Worm (Caenorhabditis elegans) whole organism, mixed stage, embryonic: ENCODE results near the gene lgc-32.

ENCODE experiments used
- M03D4.4 ChIP-seq: sonication (generic microtip); optimal IDR thresholded peaks from 2 replicates; lab custom pipeline; 2017; ENCODE audit warnings: mild to moderate bottlenecking, missing genetic modification characterization, missing compliant biosample characterization
- bed-3 ChIP-seq: fragments of 200-800 bp; sonication (Bioruptor generic); optimal IDR thresholded peaks from 3 replicates; lab custom pipeline; 2018; ENCODE audit warnings: mild to moderate bottlenecking, missing genetic modification characterization, moderate library complexity, missing compliant biosample characterization
- blmp-1 ChIP-seq: fragments of 150-350 bp; optimal IDR thresholded peaks from 2 replicates; lab custom pipeline; 2014; ENCODE audit warnings: missing biosample characterization, missing genetic modification characterization
- ceh-43 ChIP-seq: fragments of 200-800 bp; sonication (Bioruptor generic); optimal IDR thresholded peaks from 2 replicates; lab custom pipeline; 2018; ENCODE audit warnings: mild to moderate bottlenecking, missing genetic modification characterization, moderate library complexity, missing compliant biosample characterization
- ceh-83 ChIP-seq: fragments of 200-800 bp; sonication (Bioruptor generic); optimal IDR thresholded peaks from 2 replicates; lab custom pipeline; 2018; ENCODE audit warnings: mild to moderate bottlenecking, missing genetic modification characterization, missing compliant biosample characterization
- ces-1 ChIP-seq: fragments of 150-350 bp; optimal IDR thresholded peaks from 2 replicates; lab custom pipeline; 2014; ENCODE audit warnings: missing biosample characterization, missing genetic modification reagents, missing genetic modification characterization
- cnd-1 ChIP-seq: fragments of 200-800 bp; sonication (Bioruptor generic); optimal IDR thresholded peaks from 2 replicates; lab custom pipeline; 2018; ENCODE audit warnings: mild to moderate bottlenecking, missing genetic modification characterization, missing compliant biosample characterization
- drap-1 ChIP-seq: fragments of 200-800 bp; sonication (Bioruptor generic); optimal IDR thresholded peaks from 3 replicates; lab custom pipeline; 2018; ENCODE audit warnings: mild to moderate bottlenecking, missing genetic modification characterization, missing compliant biosample characterization
- elt-1 ChIP-seq: sonication (generic microtip); optimal IDR thresholded peaks from 2 replicates; lab custom pipeline; 2017; ENCODE audit warnings: missing genetic modification characterization, mild to moderate bottlenecking, missing compliant biosample characterization, antibody characterized with exemption, moderate library complexity, borderline replicate concordance; ENCODE audit not compliant: insufficient read depth
- elt-3 ChIP-seq: fragments of 150-350 bp; optimal IDR thresholded peaks from 2 replicates; lab custom pipeline; 2014; ENCODE audit warnings: missing biosample characterization, missing genetic modification characterization
- flh-1 ChIP-seq: fragments of 200-800 bp; sonication (Bioruptor generic); optimal IDR thresholded peaks from 2 replicates; lab custom pipeline; 2018; ENCODE audit warnings: mild to moderate bottlenecking, missing genetic modification characterization, moderate library complexity, missing compliant biosample characterization
- ham-2 ChIP-seq: fragments of 200-800 bp; sonication (Bioruptor generic); optimal IDR thresholded peaks from 2 replicates; lab custom pipeline; 2018; ENCODE audit warnings: mild to moderate bottlenecking, missing genetic modification characterization, missing compliant biosample characterization
- hlh-1 ChIP-seq: fragments of 150-350 bp; optimal IDR thresholded peaks from 2 replicates; lab custom pipeline; 2014; ENCODE audit warnings: missing biosample characterization, missing genetic modification reagents, missing genetic modification characterization
- lin-13 ChIP-seq: fragments of 150-350 bp; optimal IDR thresholded peaks from 2 replicates; lab custom pipeline; 2014; ENCODE audit warnings: missing biosample characterization, missing genetic modification characterization
- lin-32 ChIP-seq: fragments of 200-800 bp; sonication (Bioruptor generic); optimal IDR thresholded peaks from 2 replicates; lab custom pipeline; 2018; ENCODE audit warnings: mild to moderate bottlenecking, missing genetic modification characterization, missing compliant biosample characterization
- lsy-2 ChIP-seq: fragments of 150-350 bp; optimal IDR thresholded peaks from 2 replicates; lab custom pipeline; 2014; ENCODE audit warnings: missing biosample characterization, missing genetic modification characterization
- mab-5 ChIP-seq: fragments of 150-350 bp; optimal IDR thresholded peaks from 2 replicates; lab custom pipeline; 2014; ENCODE audit warnings: missing biosample characterization, missing genetic modification characterization
- mep-1 ChIP-seq: fragments of 150-350 bp; optimal IDR thresholded peaks from 2 replicates; lab custom pipeline; 2017; ENCODE audit warnings: missing biosample characterization, missing genetic modification reagents, missing genetic modification characterization, inconsistent platforms
- mls-2 ChIP-seq: sonication (generic microtip); optimal IDR thresholded peaks from 2 replicates; lab custom pipeline; 2016; ENCODE audit warnings: mild to moderate bottlenecking, missing genetic modification characterization, moderate library complexity, missing compliant biosample characterization
- nhr-12 ChIP-seq: fragments of 150-350 bp; optimal IDR thresholded peaks from 2 replicates; lab custom pipeline; 2014; ENCODE audit warnings: missing biosample characterization, missing genetic modification characterization
- nhr-2 ChIP-seq: fragments of 150-350 bp; optimal IDR thresholded peaks from 2 replicates; lab custom pipeline; 2014; ENCODE audit warnings: missing biosample characterization, missing genetic modification characterization
- nhr-237 ChIP-seq: fragments of 150-350 bp; optimal IDR thresholded peaks from 2 replicates; lab custom pipeline; 2014; ENCODE audit warnings: missing biosample characterization, missing genetic modification characterization
- nhr-28 ChIP-seq: fragments of 150-350 bp; optimal IDR thresholded peaks from 2 replicates; lab custom pipeline; 2014; ENCODE audit warnings: missing biosample characterization, missing genetic modification characterization
- nhr-76 ChIP-seq: sonication (generic microtip); optimal IDR thresholded peaks from 2 replicates; lab custom pipeline; 2017; ENCODE audit warnings: missing biosample characterization, missing genetic modification characterization
- pha-4 ChIP-seq: fragments of 150-350 bp; optimal IDR thresholded peaks from 2 replicates; lab custom pipeline; 2018; ENCODE audit warnings: missing biosample characterization, missing genetic modification reagents, missing genetic modification characterization
- sem-2 ChIP-seq: fragments of 200-800 bp; sonication (Bioruptor generic); optimal IDR thresholded peaks from 2 replicates; lab custom pipeline; 2018; ENCODE audit warnings: mild to moderate bottlenecking, missing genetic modification characterization, missing compliant biosample characterization
- snpc-4 ChIP-seq: fragments of 150-350 bp; optimal IDR thresholded peaks from 2 replicates; lab custom pipeline; 2014; ENCODE audit warnings: missing biosample characterization, missing genetic modification characterization
- sptf-1 ChIP-seq: sonication (generic microtip); optimal IDR thresholded peaks from 2 replicates; lab custom pipeline; 2017; ENCODE audit warnings: mild to moderate bottlenecking, missing genetic modification characterization, moderate library complexity, missing compliant biosample characterization
- tbx-8 ChIP-seq: fragments of 200-800 bp; sonication (Bioruptor generic); optimal IDR thresholded peaks from 2 replicates; lab custom pipeline; 2018; ENCODE audit warnings: mild to moderate bottlenecking, missing genetic modification characterization, moderate library complexity, missing compliant biosample characterization
- unc-39 ChIP-seq: fragments of 150-350 bp; optimal IDR thresholded peaks from 2 replicates; lab custom pipeline; 2014; ENCODE audit warnings: missing biosample characterization, missing genetic modification characterization
- unc-62 ChIP-seq: fragments of 150-350 bp; optimal IDR thresholded peaks from 2 replicates; lab custom pipeline; 2014; ENCODE audit warnings: missing biosample characterization, missing genetic modification reagents, missing genetic modification characterization
- zip-8 ChIP-seq: fragments of 150-350 bp; optimal IDR thresholded peaks from 2 replicates; lab custom pipeline; 2014; ENCODE audit warnings: missing biosample characterization, missing genetic modification characterization
- ztf-11 ChIP-seq: fragments of 150-350 bp; optimal IDR thresholded peaks from 2 replicates; lab custom pipeline; 2014; ENCODE audit warnings: missing biosample characterization, missing genetic modification characterization

Gene lgc-32

ce11 chrX:661727-662330, 10.1 kb upstream of the lgc-32 start, which contains the start of gene rund-1:
TSS of gene rund-1 (minus strand) at chrX:661777.
- TF ChIP-seq flh-1 (no peak), lin-13 (tag; lab: Kevin White, UChicago) (no peak), sptf-1 (no peak), nhr-2 (no peak), tbx-8 (no peak), mep-1 (tag; lab: Kevin White, UChicago) (no peak), blmp-1 (tag; lab: Kevin White, UChicago) (no peak), sem-2 (GFP tag; lab: Kevin White, UChicago) (no peak), ces-1 (GFP tag; lab: Kevin White, UChicago) (peak; percentile 22)

- no peak for TF ChIP-seq ham-2
- TF ChIP-seq tbx-8: no peak
- TF ChIP-seq M03D4.4 (tag; lab: Kevin White, UChicago): no peak
- TF ChIP-seq hlh-1 (tag; lab: Kevin White, UChicago): no peak
- no peak for TF ChIP-seq pha-4 (tag; lab: Kevin White, UChicago)
- TF ChIP-seq ztf-11: no peak
- no peak for TF ChIP-seq mls-2 (tag; lab: Kevin White, UChicago)
- TF ChIP-seq elt-3 (tag; lab: Kevin White, UChicago): no peak
- TF ChIP-seq unc-39: no peak
- TF ChIP-seq nhr-237: no peak
- TF ChIP-seq cnd-1 (tag; lab: Kevin White, UChicago): no peak
- TF ChIP-seq nhr-2: no peak
- TF ChIP-seq lin-32: no peak
- no peak for TF ChIP-seq elt-1
- TF ChIP-seq nhr-28 (tag; lab: Kevin White, UChicago): no peak
- no peak for TF ChIP-seq unc-62 (GFP tag; lab: Kevin White, UChicago)
- TF ChIP-seq mab-5 (tag; lab: Kevin White, UChicago): no peak
- TF ChIP-seq snpc-4 (tag; lab: Kevin White, UChicago): no peak
- no peak for TF ChIP-seq nhr-12
- no peak for TF ChIP-seq sem-2 (GFP tag; lab: Kevin White, UChicago)
Measured at ce11 chrX:666125-666524, 5.8 kb upstream of the lgc-32 start, which contains the start of gene T19D7.5. TSS of gene T19D7.5 (minus strand) at chrX:666225.

DNA sequence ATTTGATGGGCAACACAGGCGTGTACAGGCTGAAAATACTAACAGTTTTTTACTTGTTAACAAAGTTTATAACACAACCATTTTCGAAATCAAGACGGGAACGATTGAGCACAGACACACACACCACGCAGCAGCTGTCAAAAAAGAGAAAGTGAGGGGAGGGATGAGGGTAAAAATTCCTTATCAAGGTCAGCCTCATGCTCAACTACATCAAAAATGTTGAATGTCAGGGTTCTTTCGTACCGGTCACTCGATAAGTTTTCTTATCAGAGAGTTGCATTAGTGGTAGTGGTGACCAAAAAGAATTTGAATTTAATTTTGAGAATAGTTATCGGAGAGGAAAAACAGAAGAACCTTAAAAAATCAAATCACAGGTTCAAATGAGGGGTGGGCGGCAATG, 1.3 kb upstream of the lgc-32 start, which contains the start of gene T19D7.6:
Gene T19D7.6, minus strand, starts transcription at position 198 of the 400 bp plus-strand sequence.
- TF ChIP-seq ham-2 (no peak), sptf-1 (no peak), pha-4 (tag; lab: Kevin White, UChicago) (no peak), lin-13 (tag; lab: Kevin White, UChicago) (no peak), bed-3 (GFP tag; lab: Kevin White, UChicago) (no peak), ztf-11 (no peak), nhr-76 (no peak), mep-1 (tag; lab: Kevin White, UChicago) (no peak), ceh-43 (GFP tag; lab: Kevin White, UChicago) (no peak), nhr-237 (no peak)
- TF ChIP-seq, all 35 proteins: peak for 0

- TF ChIP-seq mls-2 (tag; lab: Kevin White, UChicago): no peak
- no peak for TF ChIP-seq nhr-12
- TF ChIP-seq ceh-43 (GFP tag; lab: Kevin White, UChicago): no peak
- no peak for TF ChIP-seq ces-1 (GFP tag; lab: Kevin White, UChicago)
- no peak for TF ChIP-seq bed-3 (GFP tag; lab: Kevin White, UChicago)
- TF ChIP-seq sptf-1: no peak
- TF ChIP-seq nhr-2: no peak
- TF ChIP-seq unc-39: no peak
- no peak for TF ChIP-seq nhr-76
- no peak for TF ChIP-seq blmp-1 (tag; lab: Kevin White, UChicago)
- no peak for TF ChIP-seq ceh-83 (GFP tag; lab: Kevin White, UChicago)
- TF ChIP-seq ztf-11: no peak
- no peak for TF ChIP-seq zip-8
- TF ChIP-seq drap-1 (GFP tag; lab: Kevin White, UChicago): no peak
- no peak for TF ChIP-seq pha-4 (tag; lab: Kevin White, UChicago)
- no peak for TF ChIP-seq lin-13 (tag; lab: Kevin White, UChicago)
Measured at ce11 chrX:680920-681319, 9.0 kb downstream of the lgc-32 start, which contains the start of gene T19D7.7. TSS of gene T19D7.7 (minus strand) at chrX:681020.

DNA sequence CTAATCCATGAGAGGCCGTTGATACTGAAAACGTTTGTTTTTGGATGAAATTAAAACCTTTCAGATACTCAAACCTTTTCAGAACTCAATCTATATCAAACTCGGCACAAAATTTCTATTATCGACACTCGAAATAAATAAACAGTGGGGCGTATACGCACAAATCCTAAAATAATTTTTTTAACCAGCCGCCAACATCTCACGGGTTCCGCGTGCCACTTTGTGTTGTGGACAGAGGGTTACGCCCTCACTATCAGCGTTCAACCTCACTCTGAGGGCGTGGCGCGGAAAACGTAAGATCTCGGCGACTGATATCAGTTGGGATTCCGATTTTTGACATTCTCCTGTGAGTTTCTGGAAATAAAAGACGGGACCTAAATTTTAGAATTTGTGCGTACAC, 9.5 kb downstream of the lgc-32 start:
- TF ChIP-seq lsy-2 (tag; lab: Kevin White, UChicago) (no peak), ceh-83 (GFP tag; lab: Kevin White, UChicago) (no peak), pha-4 (tag; lab: Kevin White, UChicago) (no peak), lin-13 (tag; lab: Kevin White, UChicago) (no peak), ztf-11 (no peak), mep-1 (tag; lab: Kevin White, UChicago) (no peak), cnd-1 (tag; lab: Kevin White, UChicago) (no peak), zip-8 (no peak), mab-5 (tag; lab: Kevin White, UChicago) (no peak), sem-2 (GFP tag; lab: Kevin White, UChicago) (no peak), M03D4.4 (tag; lab: Kevin White, UChicago) (no peak)
